Worm (Caenorhabditis elegans): ENCODE data around the gene col-164.

ce11 chrX:2078822-2079221 is 14.4 kb upstream of the col-164 start:
- TF ChIP-seq eor-1 (tag; optimal IDR thresholded peaks at IDR 0.05) = no peak
- no peak for TF ChIP-seq nhr-76 (tag; optimal IDR thresholded peaks at IDR 0.05)

All from whole organism, L3 larva.